Fruit fly (Drosophila melanogaster): ENCODE measurements around the gene Cpr67B.

The Cpr67B gene

dm6 chr3L:9422636-9423419 lies 18.2 kb downstream of the Cpr67B start, which contains the start of gene aay (continued):
- TF ChIP-seq crp (GFP tag; optimal IDR thresholded peaks at IDR 0.05) (peak in 1 of 2 experiments; percentile 75), CG17328 (GFP tag; IDR thresholded peaks at IDR 0.05) (peak; percentile 99), jumu (GFP tag; optimal IDR thresholded peaks at IDR 0.05) (peak; percentile 96), btn (GFP tag; optimal IDR thresholded peaks at IDR 0.05) (peak; percentile 96), CG12744 (GFP tag; optimal IDR thresholded peaks at IDR 0.05) (peak; percentile 98), wor (GFP tag; IDR thresholded peaks at IDR 0.05) (peak; percentile 97), CG7372 (GFP tag; IDR thresholded peaks at IDR 0.05) (peak; percentile 97), cad (GFP tag; optimal IDR thresholded peaks at IDR 0.05) (no peak), CG7745 (tag; optimal IDR thresholded peaks at IDR 0.05) (peak; percentile 88), Spps (tag; optimal IDR thresholded peaks at IDR 0.05) (peak; percentile 98), CG30020 (tag; optimal IDR thresholded peaks at IDR 0.05) (peak; percentile 89), dmrt99B (tag; optimal IDR thresholded peaks at IDR 0.05) (peak; percentile 100), CoRest (tag; optimal IDR thresholded peaks at IDR 0.05) (peak; percentile 99), chm (GFP tag; IDR thresholded peaks at IDR 0.05) (peak; percentile 99), ap (GFP tag; IDR thresholded peaks at IDR 0.05) (peak; percentile 97), CG18619 (GFP tag; optimal IDR thresholded peaks at IDR 0.05) (peak; percentile 99), vvl (GFP tag; IDR thresholded peaks at IDR 0.05) (peak; percentile 99), cas (GFP tag; IDR thresholded peaks at IDR 0.05) (peak; percentile 93), Neu2 (GFP tag; optimal IDR thresholded peaks at IDR 0.05; ENCODE audit: borderline replicate concordance) (peak; percentile 93), zen (tag; optimal IDR thresholded peaks at IDR 0.05) (peak; percentile 99), CG17912 (GFP tag; optimal IDR thresholded peaks at IDR 0.05) (peak; percentile 79), CG7271 (tag; optimal IDR thresholded peaks at IDR 0.05) (peak; percentile 96), usp (GFP tag; optimal IDR thresholded peaks at IDR 0.05) (no peak), gfzf (GFP tag; optimal IDR thresholded peaks at IDR 0.05) (peak; percentile 29), CG11247 (GFP tag; IDR thresholded peaks at IDR 0.05) (peak; percentile 97), kay (GFP tag; optimal IDR thresholded peaks at IDR 0.05) (peak; percentile 98), schlank (tag; optimal IDR thresholded peaks at IDR 0.05) (peak; percentile 93), fu2 (GFP tag; optimal IDR thresholded peaks at IDR 0.05) (peak; percentile 96), dm (GFP tag; optimal IDR thresholded peaks at IDR 0.05) (peak; percentile 96), Mad (GFP tag; optimal IDR thresholded peaks at IDR 0.05) (peak; percentile 99), bab2 (GFP tag; optimal IDR thresholded peaks at IDR 0.05) (peak; percentile 99), Pdp1 (GFP tag; optimal IDR thresholded peaks at IDR 0.05) (peak; percentile 96 to 98), D19B (GFP tag; optimal IDR thresholded peaks at IDR 0.05) (peak; percentile 92), Dbx (GFP tag; IDR thresholded peaks at IDR 0.05) (peak; percentile 97), wdn (GFP tag; IDR thresholded peaks at IDR 0.05) (peak; percentile 95), Opbp (GFP tag; IDR thresholded peaks at IDR 0.05; ENCODE audit: partially characterized antibody) (no peak), CG11695 (GFP tag; IDR thresholded peaks at IDR 0.05) (peak; percentile 98), CG18599 (GFP tag; optimal IDR thresholded peaks at IDR 0.05) (peak; percentile 99), CG2120 (GFP tag; optimal IDR thresholded peaks at IDR 0.05) (peak; percentile 99), CG4820 (GFP tag; optimal IDR thresholded peaks at IDR 0.05) (peak; percentile 98), CG11696 (GFP tag; IDR thresholded peaks at IDR 0.05) (peak; percentile 94), CG18764 (GFP tag; optimal IDR thresholded peaks at IDR 0.05) (peak; percentile 98), CG17829 (tag; optimal IDR thresholded peaks at IDR 0.05) (peak; percentile 99), seq (GFP tag; IDR thresholded peaks at IDR 0.05) (peak; percentile 98), eve (GFP tag; optimal IDR thresholded peaks at IDR 0.05) (peak; percentile 88 to 99), CG14014 (GFP tag; IDR thresholded peaks at IDR 0.05) (peak; percentile 97), tio (GFP tag; optimal IDR thresholded peaks at IDR 0.05) (peak; percentile 97), CG12769 (tag; optimal IDR thresholded peaks at IDR 0.05) (peak; percentile 98), onecut (GFP tag; IDR thresholded peaks at IDR 0.05) (peak; percentile 95), CG16813 (GFP tag; IDR thresholded peaks at IDR 0.05; ENCODE audit: partially characterized antibody) (no peak)
